Worm (Caenorhabditis elegans): ENCODE results near the gene Y73C8B.3.

DNA sequence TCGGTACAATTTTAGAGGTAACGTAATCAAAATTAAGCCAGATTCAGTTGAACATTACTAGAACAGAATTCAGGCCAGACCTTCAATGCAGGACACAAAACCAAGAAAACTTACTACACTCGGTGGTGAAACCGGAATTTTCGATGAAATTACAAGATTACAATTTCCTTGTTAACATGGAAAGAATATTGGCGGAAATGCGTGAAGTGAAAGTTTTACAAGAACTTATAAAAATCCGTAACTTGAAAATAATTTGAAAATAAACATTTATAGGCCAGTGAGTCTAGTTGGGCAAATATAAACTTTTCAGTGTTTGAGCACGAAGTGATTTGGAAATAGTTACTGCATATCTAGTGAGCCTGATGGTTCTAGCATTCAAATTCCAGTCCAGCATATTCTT is 41.9 kb upstream of the Y73C8B.3 start, which contains the start of gene K08D9.6:
- TF ChIP-seq unc-62 (GFP tag; optimal IDR thresholded peaks at IDR 0.05) = no peak
- no peak for TF ChIP-seq pha-4 (tag; optimal IDR thresholded peaks at IDR 0.05)
- no peak for TF ChIP-seq nhr-237 (tag; optimal IDR thresholded peaks at IDR 0.05)
- TF ChIP-seq sptf-1 (tag; optimal IDR thresholded peaks at IDR 0.05) = no peak
